Fruit fly (Drosophila melanogaster): Measurements from ENCODE around the gene Ubc84D.

Ubc84D gene

DNA sequence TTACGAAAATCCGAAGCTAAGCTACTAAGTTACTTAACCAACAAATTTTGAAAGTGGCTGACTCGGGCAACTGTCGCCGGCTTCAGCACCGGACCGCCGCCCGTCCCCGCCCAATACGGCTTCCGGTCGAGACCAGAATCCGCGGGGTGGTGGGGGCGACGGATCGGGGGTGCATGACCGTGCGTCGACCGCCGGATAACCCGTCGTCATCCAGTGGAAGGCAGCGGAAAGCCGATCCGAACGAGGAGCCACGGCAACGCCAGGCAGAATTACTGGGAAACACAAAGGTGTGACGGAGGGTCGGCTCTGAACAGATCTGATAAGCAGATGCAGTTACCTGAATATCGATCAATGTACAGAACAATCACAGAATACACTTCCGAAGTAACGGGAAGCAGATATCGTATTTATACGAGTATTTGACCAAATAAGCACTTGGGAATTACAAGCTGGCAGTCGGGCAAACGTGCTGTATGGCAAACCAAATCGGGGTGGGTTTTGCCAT is 44.6 kb downstream of the Ubc84D start (continued):
- TF ChIP-seq seq (GFP tag; IDR thresholded peaks at IDR 0.05) (0 out of 2 replicates have a peak, but pooled peaks have one; percentile 41), tx (GFP tag; optimal IDR thresholded peaks at IDR 0.05) (peak; percentile 22), slp2 (GFP tag; optimal IDR thresholded peaks at IDR 0.05) (peak; percentile 37), CG2116 (GFP tag; optimal IDR thresholded peaks at IDR 0.05) (no peak), psq (GFP tag; optimal IDR thresholded peaks at IDR 0.05) (no peak), CG12219 (GFP tag; optimal IDR thresholded peaks at IDR 0.05) (peak; percentile 81), CG8290 (GFP tag; optimal IDR thresholded peaks at IDR 0.05) (peak; percentile 62), CG8290 (tag; optimal IDR thresholded peaks at IDR 0.05) (peak; percentile 31 to 94), CG10959 (GFP tag; IDR thresholded peaks at IDR 0.05) (0 out of 2 replicates have a peak, but pooled peaks have one; percentile 48), gcm2 (GFP tag; optimal IDR thresholded peaks at IDR 0.05) (no peak), CG9932 (GFP tag; IDR thresholded peaks at IDR 0.05) (peak; percentile 63), NC2β (GFP tag; optimal IDR thresholded peaks at IDR 0.05) (peak; percentile 64), CG9876 (GFP tag; optimal IDR thresholded peaks at IDR 0.05) (peak; percentile 21), NK7.1 (GFP tag; optimal IDR thresholded peaks at IDR 0.05) (peak; percentile 47), Pdp1 (GFP tag; optimal IDR thresholded peaks at IDR 0.05) (peak; percentile 46 to 51), HmgD (GFP tag; optimal IDR thresholded peaks at IDR 0.05) (peak; percentile 33), CG31224 (GFP tag; IDR thresholded peaks at IDR 0.05) (peak; percentile 24; the same call in 1 of the 2 replicates), PHDP (tag; optimal IDR thresholded peaks at IDR 0.05) (peak; percentile 66), CG11696 (GFP tag; IDR thresholded peaks at IDR 0.05) (no peak), CG10209 (GFP tag; optimal IDR thresholded peaks at IDR 0.05) (peak; percentile 55), lbe (GFP tag; optimal IDR thresholded peaks at IDR 0.05) (no peak), CG7786 (GFP tag; optimal IDR thresholded peaks at IDR 0.05) (peak; percentile 13), CG17912 (GFP tag; optimal IDR thresholded peaks at IDR 0.05) (peak; percentile 98), Sox102F (GFP tag; optimal IDR thresholded peaks at IDR 0.05) (no peak), CG10431 (GFP tag; optimal IDR thresholded peaks at IDR 0.05) (peak; percentile 85), knrl (GFP tag; IDR thresholded peaks at IDR 0.05; ENCODE audit: partially characterized antibody) (peak; percentile 92), BtbVII (GFP tag; optimal IDR thresholded peaks at IDR 0.05) (peak; percentile 9), CG16813 (GFP tag; IDR thresholded peaks at IDR 0.05; ENCODE audit: partially characterized antibody) (peak; percentile 97), chinmo (GFP tag; IDR thresholded peaks at IDR 0.05; ENCODE audit: partially characterized antibody) (peak; percentile 100), Atf6 (GFP tag; IDR thresholded peaks at IDR 0.05) (peak; percentile 83), Mes4 (GFP tag; optimal IDR thresholded peaks at IDR 0.05) (peak; percentile 60), Fer3 (tag; optimal IDR thresholded peaks at IDR 0.05) (peak; percentile 49), wek (GFP tag; optimal IDR thresholded peaks at IDR 0.05) (peak; percentile 86), CG11398 (GFP tag; optimal IDR thresholded peaks at IDR 0.05) (peak; percentile 67), MESR4 (GFP tag; optimal IDR thresholded peaks at IDR 0.05) (peak; percentile 43), bowl (GFP tag; IDR thresholded peaks at IDR 0.05) (peak; percentile 66; the same call in 1 of the 2 replicates), CG34224 (GFP tag; IDR thresholded peaks at IDR 0.05; ENCODE audit: partially characterized antibody) (peak; percentile 86), Drgx (GFP tag; IDR thresholded peaks at IDR 0.05) (peak; percentile 52), CG17802 (tag; optimal IDR thresholded peaks at IDR 0.05) (no peak), sug (tag; optimal IDR thresholded peaks at IDR 0.05) (peak; percentile 95), dmrt99B (tag; optimal IDR thresholded peaks at IDR 0.05) (peak; percentile 48), CG18011 (GFP tag; optimal IDR thresholded peaks at IDR 0.05) (no peak), nerfin-1 (tag; optimal IDR thresholded peaks at IDR 0.05) (peak; percentile 73), lmd (GFP tag; IDR thresholded peaks at IDR 0.05) (no peak), sr (GFP tag; IDR thresholded peaks at IDR 0.05) (peak; percentile 71; the same call in 2 of the 3 replicates), CG4404 (GFP tag; IDR thresholded peaks at IDR 0.05) (0 out of 2 replicates have a peak, but pooled peaks have one; percentile 16), MTF-1 (GFP tag; optimal IDR thresholded peaks at IDR 0.05; ENCODE audit: borderline replicate concordance) (peak; percentile 58), CHES-1-like (GFP tag; optimal IDR thresholded peaks at IDR 0.05) (peak; percentile 52), insv (GFP tag; optimal IDR thresholded peaks at IDR 0.05) (peak in 1 of 2 experiments; percentile 69), CG1024 (GFP tag; IDR thresholded peaks at IDR 0.05) (peak; percentile 62; the same call in 1 of the 2 replicates)
